Fruit fly (Drosophila melanogaster) Kc167 (cell line): ENCODE data around the gene CG16959.

ENCODE experiments used
- Myc ChIP-seq: fragments of >200 bp; optimal IDR thresholded peaks from 2 replicates; lab custom pipeline; 2017; ENCODE audit warnings: missing external identifiers
- Sin3A ChIP-seq: fragments of >200 bp; optimal IDR thresholded peaks from 2 replicates; lab custom pipeline; 2018; ENCODE audit warnings: missing external identifiers
- h ChIP-seq: fragments of >200 bp; optimal IDR thresholded peaks from 3 replicates; lab custom pipeline; 2018; ENCODE audit warnings: missing external identifiers
- insv ChIP-seq: fragments of >200 bp; optimal IDR thresholded peaks from 3 replicates; lab custom pipeline; 2018; ENCODE audit warnings: missing external identifiers
- psq ChIP-seq: fragments of >200 bp; optimal IDR thresholded peaks from 2 replicates; lab custom pipeline; 2017; ENCODE audit warnings: missing external identifiers
- ttk ChIP-seq: sonication (Bioruptor generic); optimal IDR thresholded peaks from 2 replicates; lab custom pipeline; 2017; ENCODE audit warnings: missing external identifiers

The CG16959 gene

DNA sequence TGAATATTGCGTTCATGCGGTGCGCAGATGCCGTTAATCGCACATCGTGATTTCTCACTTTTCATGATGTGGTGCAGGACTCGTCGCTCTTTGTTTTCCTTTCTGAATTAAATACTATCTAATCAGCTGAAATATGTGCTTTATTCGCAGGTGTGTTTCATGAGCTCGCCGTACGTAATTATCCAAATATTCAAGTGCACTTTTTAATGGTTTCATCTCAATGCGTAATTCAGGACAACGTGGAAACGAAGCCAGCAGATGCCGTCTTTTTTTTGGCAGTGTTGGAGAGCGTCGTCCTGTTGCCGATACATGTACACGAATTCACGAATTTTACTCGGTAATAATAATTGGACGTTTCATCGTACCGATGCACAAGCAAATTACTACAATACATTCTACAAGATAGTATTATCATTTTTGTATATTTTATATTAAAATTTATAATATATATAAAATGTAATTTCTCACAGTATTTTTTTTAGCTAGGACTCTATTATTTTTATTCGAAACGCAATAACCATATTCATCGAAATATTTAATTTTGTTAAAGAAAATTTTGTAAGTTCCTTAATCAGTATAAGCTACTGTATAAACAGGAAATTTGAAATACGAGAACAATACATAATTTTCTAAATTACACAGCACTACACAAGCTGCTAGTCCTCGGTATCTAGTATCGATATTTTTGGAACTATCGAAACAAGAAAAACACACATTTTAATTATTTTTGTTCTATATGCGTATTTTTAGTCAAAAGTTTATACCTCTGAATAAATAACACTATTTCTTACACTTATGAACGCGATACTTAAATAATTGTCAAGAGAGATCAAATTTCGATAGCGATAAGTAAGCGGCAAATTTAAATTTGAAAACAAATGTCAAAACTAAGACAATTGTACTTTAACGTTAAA is 11.8 kb upstream of the CG16959 start, which contains the start of gene CG12316:
CG12316 (minus strand) TSS at position 276 of the 914 bp plus-strand sequence.
- TF ChIP-seq Myc (no peak), psq (lab: Kevin White, UChicago) (no peak), insv (no peak), Sin3A (lab: Kevin White, UChicago) (no peak), h (lab: Kevin White, UChicago) (no peak), ttk (lab: Kevin White, UChicago) (no peak)

DNA sequence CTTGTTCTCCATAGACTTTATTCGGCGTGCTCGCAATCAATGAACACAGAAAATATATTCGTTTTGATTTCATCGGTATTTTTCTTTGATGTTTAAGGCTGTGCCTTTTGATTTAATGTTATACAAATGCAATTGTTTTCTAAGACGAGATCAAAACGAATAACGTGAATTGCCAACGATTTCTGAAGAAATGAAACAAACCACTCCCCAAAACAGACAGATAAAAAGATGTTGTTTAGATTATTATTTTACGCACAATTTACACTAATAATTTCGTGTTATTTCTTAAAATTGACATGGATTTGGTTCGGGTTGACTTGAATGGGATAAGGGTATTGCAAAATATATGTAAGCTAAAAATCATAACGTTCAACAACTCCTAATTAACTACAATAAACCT is 6.2 kb upstream of the CG16959 start, which contains the start of gene CG13457:
CG13457 (minus strand) TSS at position 101 of the 400 bp plus-strand sequence.
- TF ChIP-seq psq (lab: Kevin White, UChicago): no peak
- TF ChIP-seq h (lab: Kevin White, UChicago): no peak
- TF ChIP-seq Sin3A (lab: Kevin White, UChicago): no peak
- no peak for TF ChIP-seq ttk (lab: Kevin White, UChicago)
- TF ChIP-seq insv: no peak
- no peak for TF ChIP-seq Myc

DNA sequence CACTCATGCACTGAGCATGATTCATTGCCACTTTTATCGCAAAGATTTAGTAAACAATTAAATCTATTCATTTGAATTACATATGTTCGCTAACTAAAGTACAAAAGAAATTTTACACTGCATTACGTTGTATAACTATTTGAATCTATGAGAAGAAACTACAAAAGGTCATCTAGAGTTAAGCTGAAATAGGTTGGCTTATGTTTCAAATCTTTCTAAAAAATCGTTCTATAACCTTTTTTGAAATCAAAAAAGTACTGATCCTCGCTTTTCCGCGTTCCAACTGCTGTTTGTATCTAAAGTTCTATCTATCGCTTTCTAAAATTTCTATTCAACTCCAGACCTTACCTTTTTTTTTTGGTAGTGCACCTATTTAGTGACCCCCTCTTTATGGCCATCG is 596 bp upstream of the CG16959 start:
- TF ChIP-seq insv (no peak), Myc (no peak), psq (lab: Kevin White, UChicago) (no peak), h (lab: Kevin White, UChicago) (no peak), ttk (lab: Kevin White, UChicago) (no peak), Sin3A (lab: Kevin White, UChicago) (no peak)

DNA sequence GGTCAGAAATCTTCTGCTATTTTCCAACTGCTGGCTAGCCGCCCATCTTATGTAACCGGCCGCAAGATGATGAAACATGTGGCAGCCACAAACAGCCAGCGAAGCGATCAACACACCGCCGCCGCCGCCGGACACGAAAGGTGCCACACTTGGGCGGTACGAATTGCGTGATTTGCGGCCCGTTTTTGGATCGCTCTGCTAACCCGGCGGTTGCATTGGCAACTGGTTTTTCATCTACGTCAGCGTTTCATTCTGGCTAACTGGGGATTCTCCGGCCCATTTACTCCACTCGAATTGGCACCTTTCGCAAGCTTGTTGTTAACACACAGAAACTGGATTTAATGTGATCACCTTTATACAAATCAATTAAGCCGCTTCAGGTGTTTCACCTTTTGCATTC is 1.4 kb downstream of the CG16959 start:
- TF ChIP-seq ttk (lab: Kevin White, UChicago) (no peak), insv (no peak), Myc (no peak), psq (lab: Kevin White, UChicago) (no peak), Sin3A (lab: Kevin White, UChicago) (no peak), h (lab: Kevin White, UChicago) (no peak)

DNA sequence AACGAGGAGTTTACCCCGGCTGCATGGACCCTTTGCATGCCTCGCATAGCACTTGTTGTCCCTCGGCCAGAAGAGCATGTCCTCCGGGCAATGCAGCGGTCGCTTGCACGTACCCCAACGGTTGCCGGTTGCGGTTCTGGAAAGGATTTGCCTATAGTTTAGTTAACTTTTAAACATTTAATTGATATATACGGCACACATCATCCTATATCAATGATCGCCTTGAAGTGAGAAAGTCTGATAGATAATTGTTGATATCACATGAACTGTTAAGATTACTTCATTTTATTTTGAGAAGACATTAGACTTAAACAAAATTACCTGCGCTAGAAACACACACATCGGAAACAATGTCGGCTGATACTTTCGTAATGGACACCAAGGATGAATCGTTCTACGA is 3.8 kb downstream of the CG16959 start, which contains the start of gene CG32847:
CG32847 (plus strand) TSS at position 301 of the 400 bp plus-strand sequence.
- TF ChIP-seq psq (lab: Kevin White, UChicago) (no peak), h (lab: Kevin White, UChicago) (no peak), insv (no peak), Sin3A (lab: Kevin White, UChicago) (no peak), ttk (lab: Kevin White, UChicago) (no peak), Myc (no peak)

DNA sequence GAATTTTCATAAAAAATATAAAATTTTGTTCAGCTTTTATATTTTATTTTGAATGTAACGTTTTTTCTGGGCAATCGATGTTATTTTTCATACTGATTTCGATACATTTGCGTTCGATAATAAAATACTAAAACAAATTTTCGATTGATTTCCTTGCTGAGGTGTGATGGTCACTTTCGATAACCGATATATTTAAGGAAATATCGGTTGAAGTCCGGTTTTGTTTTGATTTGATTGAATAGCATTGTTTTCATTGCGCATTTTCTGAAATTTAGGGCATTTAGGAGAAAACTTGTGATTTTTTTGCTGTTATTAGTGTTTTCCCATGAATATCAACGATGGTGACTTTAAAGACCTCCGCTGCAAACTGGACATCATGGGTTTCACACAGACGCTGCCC is 8.6 kb downstream of the CG16959 start, which contains the start of gene Cep135:
Cep135 (plus strand) TSS at position 202 of the 400 bp plus-strand sequence.
- TF ChIP-seq ttk (lab: Kevin White, UChicago): no peak
- TF ChIP-seq Myc: no peak
- TF ChIP-seq insv: no peak
- TF ChIP-seq Sin3A (lab: Kevin White, UChicago): no peak
- TF ChIP-seq psq (lab: Kevin White, UChicago): no peak
- no peak for TF ChIP-seq h (lab: Kevin White, UChicago)

DNA sequence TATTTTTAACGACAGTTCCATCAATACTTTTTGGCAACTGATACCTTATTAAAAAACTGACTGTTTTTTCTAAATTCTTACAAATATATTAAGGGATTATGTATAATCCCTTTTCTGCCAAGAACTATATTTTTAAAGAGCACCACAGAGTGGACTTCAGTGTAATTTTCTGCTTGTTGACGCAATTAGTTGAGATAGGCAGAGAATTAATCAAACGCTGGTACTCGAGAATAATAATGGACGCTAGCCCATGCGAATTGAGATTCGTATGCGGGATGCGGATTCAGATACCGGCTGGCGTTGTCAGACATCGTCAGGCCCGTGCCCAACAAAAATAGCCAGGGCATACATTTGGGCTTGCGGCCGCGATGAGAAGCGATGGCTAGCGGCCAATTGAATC is 11.9 kb downstream of the CG16959 start, which contains the start of gene CG13458:
CG13458 (plus strand) TSS at position 301 of the 400 bp plus-strand sequence.
- no peak for TF ChIP-seq ttk (lab: Kevin White, UChicago)
- no peak for TF ChIP-seq psq (lab: Kevin White, UChicago)
- no peak for TF ChIP-seq h (lab: Kevin White, UChicago)
- no peak for TF ChIP-seq insv
- TF ChIP-seq Myc: no peak

DNA sequence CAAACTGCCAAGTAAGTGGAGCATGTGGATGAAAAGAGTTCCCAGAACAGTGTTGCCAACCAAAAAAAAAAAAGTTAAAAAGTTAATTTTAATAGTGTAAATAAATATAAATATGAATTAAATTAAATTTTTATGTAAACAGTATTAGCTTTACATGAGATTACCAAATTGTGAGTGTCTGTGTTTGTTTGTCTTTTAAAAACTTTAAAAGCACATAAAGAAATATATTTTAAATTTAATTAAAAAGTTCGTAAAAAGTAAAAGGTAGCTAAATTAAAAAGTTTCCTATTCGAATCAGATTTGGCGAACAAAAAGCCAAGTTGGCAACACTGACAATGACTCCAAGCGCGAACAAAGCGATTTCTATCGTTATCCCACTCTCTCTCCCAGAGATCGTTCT is 16.2 kb downstream of the CG16959 start:
- no peak for TF ChIP-seq h (lab: Kevin White, UChicago)
- no peak for TF ChIP-seq Sin3A (lab: Kevin White, UChicago)
- no peak for TF ChIP-seq ttk (lab: Kevin White, UChicago)
- no peak for TF ChIP-seq insv
- TF ChIP-seq Myc: no peak
- TF ChIP-seq psq (lab: Kevin White, UChicago): no peak

DNA sequence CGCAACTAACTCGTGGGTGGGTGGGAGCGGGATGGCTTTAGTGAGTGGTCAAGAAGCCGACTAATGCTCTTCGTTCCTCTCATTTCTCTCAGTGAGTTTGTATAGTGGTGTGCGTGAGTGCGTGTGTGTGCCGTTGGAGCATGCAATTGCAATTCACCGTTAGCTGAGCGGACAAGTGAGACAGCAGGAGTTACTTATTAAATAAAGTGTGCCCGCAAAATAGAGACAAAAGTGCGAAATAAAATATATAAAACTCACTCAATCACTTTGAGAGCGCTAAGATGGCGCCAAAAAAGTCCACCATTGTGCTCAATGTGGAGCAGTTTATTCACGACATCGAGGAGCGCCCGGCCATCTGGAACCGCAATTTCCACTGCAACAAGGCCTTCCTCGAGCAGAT is 16.6 kb downstream of the CG16959 start:
- TF ChIP-seq h (lab: Kevin White, UChicago) (no peak), insv (no peak), psq (lab: Kevin White, UChicago) (no peak), Sin3A (lab: Kevin White, UChicago) (no peak), ttk (lab: Kevin White, UChicago) (no peak), Myc (no peak)

DNA sequence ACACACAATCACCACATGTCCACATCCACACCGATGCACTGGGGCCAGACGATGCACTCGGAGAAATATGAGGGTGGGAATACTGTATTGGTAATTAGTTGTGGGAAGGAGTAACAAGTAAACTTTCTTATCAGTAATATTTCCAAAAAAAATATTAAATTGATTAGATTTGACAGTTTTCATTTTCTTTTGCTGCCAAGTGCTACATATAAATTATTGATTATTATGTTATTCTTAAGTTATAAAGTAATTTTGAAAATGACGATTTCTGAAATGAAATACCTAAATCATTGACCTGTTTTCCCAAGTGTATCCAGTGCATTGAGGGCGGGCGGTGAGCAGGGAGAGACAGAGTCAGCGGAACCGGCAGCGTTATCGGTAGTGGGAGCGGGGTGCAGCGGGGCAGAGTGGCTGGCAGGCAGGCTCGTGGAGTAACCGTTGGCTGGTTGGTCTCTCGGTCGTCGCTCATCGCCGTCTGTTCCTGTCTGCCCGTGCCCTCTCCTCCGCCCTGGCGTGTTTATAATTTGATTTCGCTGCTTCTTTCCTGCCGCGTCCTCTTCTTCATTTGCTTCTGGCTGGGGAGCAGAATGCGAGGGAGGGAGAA is 17.2 kb downstream of the CG16959 start:
- TF ChIP-seq insv (no peak), Myc (no peak), Sin3A (lab: Kevin White, UChicago) (no peak), ttk (lab: Kevin White, UChicago) (no peak), psq (lab: Kevin White, UChicago) (no peak), h (lab: Kevin White, UChicago) (no peak)

DNA sequence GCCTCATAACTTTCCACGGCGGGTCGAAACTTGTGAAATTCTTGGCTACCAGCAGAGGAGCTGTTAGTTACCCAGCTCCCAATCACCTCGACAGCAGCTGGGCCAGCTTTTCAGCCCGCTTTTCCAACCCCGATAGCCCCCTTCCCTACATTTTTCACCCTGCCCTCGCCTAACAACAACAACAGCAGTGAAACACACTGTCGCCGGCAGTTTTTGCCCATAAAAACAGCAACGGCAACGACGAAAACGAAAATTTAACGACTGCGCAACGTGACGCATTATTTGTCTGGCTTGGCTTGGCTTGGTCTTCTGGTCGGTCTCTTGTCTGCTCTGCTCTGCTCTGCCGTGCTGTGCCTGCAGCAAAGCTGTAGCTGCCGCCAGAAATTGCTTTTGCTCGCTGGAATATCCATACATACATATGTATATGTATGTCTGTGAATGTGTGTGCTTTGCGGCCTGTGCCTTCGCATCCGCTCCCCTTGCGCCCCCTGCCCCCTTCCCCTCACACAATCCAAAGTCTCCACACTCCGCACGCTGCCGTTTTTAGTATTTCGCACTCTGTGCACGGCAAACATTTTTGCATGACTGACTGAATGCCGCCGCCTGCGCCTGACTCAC is 17.9 kb downstream of the CG16959 start:
- no peak for TF ChIP-seq insv
- TF ChIP-seq psq (lab: Kevin White, UChicago): no peak
- no peak for TF ChIP-seq h (lab: Kevin White, UChicago)
- no peak for TF ChIP-seq Myc
- TF ChIP-seq Sin3A (lab: Kevin White, UChicago): no peak
- TF ChIP-seq ttk (lab: Kevin White, UChicago): no peak
